Worm (Caenorhabditis elegans) whole organism, L3 larva: Measurements from ENCODE around the gene glb-3.

Source experiments
- ceh-82 ChIP-seq: fragments of 150-350 bp; optimal IDR thresholded peaks from 2 replicates; lab custom pipeline; 2014; ENCODE audit warnings: missing biosample characterization, missing genetic modification characterization
- elt-2 ChIP-seq: sonication (generic microtip); optimal IDR thresholded peaks from 2 replicates; lab custom pipeline; 2016; ENCODE audit warnings: missing genetic modification reagents, mild to moderate bottlenecking, missing genetic modification characterization, missing compliant biosample characterization
- nfya-1 ChIP-seq: sonication (generic microtip); optimal IDR thresholded peaks from 2 replicates; lab custom pipeline; 2017; ENCODE audit warnings: missing genetic modification characterization, mild to moderate bottlenecking, missing compliant biosample characterization, antibody characterized with exemption, moderate library complexity; ENCODE audit not compliant: insufficient read depth
- nhr-12 ChIP-seq: fragments of 150-350 bp; optimal IDR thresholded peaks from 2 replicates; lab custom pipeline; 2014; ENCODE audit warnings: missing biosample characterization, missing genetic modification characterization
- nhr-237 ChIP-seq: fragments of 150-350 bp; optimal IDR thresholded peaks from 2 replicates; lab custom pipeline; 2014; ENCODE audit warnings: missing biosample characterization, missing genetic modification characterization
- nhr-67 ChIP-seq: fragments of 150-350 bp; optimal IDR thresholded peaks from 2 replicates; lab custom pipeline; 2014; ENCODE audit warnings: missing biosample characterization, missing genetic modification characterization
- nhr-77 ChIP-seq: fragments of 150-350 bp; optimal IDR thresholded peaks from 2 replicates; lab custom pipeline; 2014; ENCODE audit warnings: missing biosample characterization, missing genetic modification characterization
- tbx-2 ChIP-seq: sonication (generic microtip); optimal IDR thresholded peaks from 2 replicates; lab custom pipeline; 2016; ENCODE audit warnings: mild to moderate bottlenecking, missing genetic modification characterization, missing compliant biosample characterization
- unc-39 ChIP-seq: sonication (generic microtip); optimal IDR thresholded peaks from 4 replicates; lab custom pipeline; 2017; ENCODE audit warnings: missing biosample characterization, missing genetic modification characterization
- unc-62 ChIP-seq: fragments of 150-350 bp; sonication (generic microtip); optimal IDR thresholded peaks from 4 replicates; lab custom pipeline; 2014; ENCODE audit warnings: missing biosample characterization, missing genetic modification reagents, missing genetic modification characterization
- zag-1 ChIP-seq: fragments of 150-350 bp; optimal IDR thresholded peaks from 2 replicates; lab custom pipeline; 2014; ENCODE audit warnings: missing biosample characterization, missing genetic modification characterization
- ztf-4 ChIP-seq: fragments of 150-350 bp; optimal IDR thresholded peaks from 2 replicates; lab custom pipeline; 2014; ENCODE audit warnings: missing biosample characterization, missing genetic modification characterization

- no peak for TF ChIP-seq nhr-237
- TF ChIP-seq tbx-2 (tag; lab: Kevin White, UChicago): no peak
- no peak for TF ChIP-seq unc-39 (tag; lab: Kevin White, UChicago)
- TF ChIP-seq ceh-82 (tag; lab: Kevin White, UChicago): no peak
- no peak for TF ChIP-seq ztf-4 (tag; lab: Kevin White, UChicago)
- TF ChIP-seq nhr-67: no peak
- no peak for TF ChIP-seq elt-2 (tag; lab: Kevin White, UChicago)
- TF ChIP-seq nhr-77 (tag; lab: Kevin White, UChicago): no peak
- no peak for TF ChIP-seq zag-1 (tag; lab: Kevin White, UChicago)
- TF ChIP-seq nfya-1 (tag; lab: Kevin White, UChicago): no peak
- TF ChIP-seq nhr-12: no peak
- no peak for TF ChIP-seq unc-62 (GFP tag; lab: Kevin White, UChicago)
Measured at ce11 chrV:11133516-11133915, 880 bp upstream of the glb-3 start.
